Worm (Caenorhabditis elegans): ENCODE results near the gene F56D1.1.

F56D1.1 gene

DNA sequence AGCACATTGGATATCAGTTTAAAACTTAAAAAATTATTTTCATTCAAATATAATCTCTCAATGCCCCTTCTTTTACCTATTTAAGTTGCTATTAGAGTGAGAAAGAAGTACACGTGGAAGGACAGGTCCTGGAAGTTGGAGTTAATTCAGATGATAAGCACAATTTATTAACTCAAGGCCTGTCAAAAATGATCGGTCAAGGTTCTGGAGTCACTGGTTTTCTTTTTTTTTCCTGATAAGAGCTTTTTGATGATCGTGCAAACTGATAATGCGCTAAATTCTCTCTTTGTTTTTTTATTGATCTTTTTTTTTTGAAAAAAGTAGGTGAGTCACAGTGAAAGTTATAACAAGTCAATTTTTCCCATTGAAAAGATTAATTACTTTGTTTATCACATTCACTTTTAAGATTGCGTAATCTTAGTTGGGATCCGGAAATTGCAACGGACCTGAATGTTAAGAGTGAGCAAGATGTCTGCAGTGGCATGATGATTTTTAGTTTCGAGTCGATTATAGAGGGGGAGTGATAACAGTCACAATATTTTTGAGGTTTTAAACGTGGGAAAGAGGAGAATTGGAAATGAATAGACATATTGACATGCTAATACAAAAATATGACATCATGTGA is 34.2 kb downstream of the F56D1.1 start:
- TF ChIP-seq npax-4 (tag; optimal IDR thresholded peaks at IDR 0.05): no peak
- no peak for TF ChIP-seq Y22D7AL.16 (tag; optimal IDR thresholded peaks at IDR 0.05)
- peak; percentile 81 for TF ChIP-seq elt-2 (tag; optimal IDR thresholded peaks at IDR 0.05)
- TF ChIP-seq nfya-1 (tag; optimal IDR thresholded peaks at IDR 0.05): no peak
- TF ChIP-seq mec-3 (tag; optimal IDR thresholded peaks at IDR 0.05; ENCODE audit: borderline replicate concordance): no peak

DNA sequence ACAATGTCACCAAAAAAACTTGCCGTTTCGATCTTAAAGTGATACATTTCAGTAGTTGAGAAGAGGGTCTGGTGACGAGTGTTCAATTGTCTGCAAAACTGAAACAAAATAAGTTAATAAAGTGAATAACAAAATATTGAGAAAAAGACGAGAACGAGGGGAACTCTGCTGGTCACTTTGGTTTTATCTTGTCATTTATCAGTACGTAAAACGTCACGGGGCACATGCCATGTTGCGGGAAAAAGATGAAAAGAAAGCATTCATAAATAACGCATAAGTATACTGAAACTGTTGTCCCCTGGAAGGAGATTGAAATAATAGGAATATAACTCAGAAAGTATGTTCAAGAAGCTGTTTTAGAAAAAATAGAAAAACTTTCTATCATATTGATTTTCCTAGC is 36.4 kb downstream of the F56D1.1 start, which contains the start of gene sahd-1:
Gene sahd-1 (minus strand): TSS at position 100 of the 400 bp plus-strand sequence.
- TF ChIP-seq elt-2 (tag; optimal IDR thresholded peaks at IDR 0.05) (peak; percentile 56), C38D4.7 (GFP tag; optimal IDR thresholded peaks at IDR 0.05) (no peak)

DNA sequence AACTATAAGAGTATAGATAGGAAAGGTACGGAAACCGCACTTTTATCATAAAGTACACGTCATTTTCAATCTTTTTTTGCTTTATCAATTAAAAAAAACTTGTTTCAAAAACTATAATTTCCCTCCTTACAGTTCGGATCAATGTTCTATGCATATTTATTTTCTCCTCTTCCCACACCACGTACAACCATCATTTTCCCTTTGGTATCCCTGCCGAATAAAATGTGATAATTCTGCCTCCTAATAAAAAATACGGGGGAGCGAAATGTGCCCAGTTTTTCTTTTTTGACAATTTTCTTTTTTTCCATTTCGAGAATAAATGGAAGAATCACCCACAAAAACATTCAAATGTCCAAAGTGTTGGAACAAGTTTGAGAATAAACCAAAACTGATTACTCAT is 37.1 kb downstream of the F56D1.1 start, which contains the start of gene ZK177.3:
Gene ZK177.3 (plus strand): TSS at position 301 of the 400 bp plus-strand sequence.
- TF ChIP-seq ceh-22 (tag; optimal IDR thresholded peaks at IDR 0.05) (no peak), ceh-45 (GFP tag; IDR thresholded peaks at IDR 0.05) (no peak), ceh-6 (GFP tag; optimal IDR thresholded peaks at IDR 0.05) (no peak), unc-3 (GFP tag; conservative IDR thresholded peaks at IDR 0.05) (no peak), unc-3 (tag; optimal IDR thresholded peaks at IDR 0.05) (no peak), pat-9 (tag; optimal IDR thresholded peaks at IDR 0.05) (no peak), dve-1 (tag; optimal IDR thresholded peaks at IDR 0.05) (no peak), hlh-6 (tag; optimal IDR thresholded peaks at IDR 0.05) (no peak), fkh-6 (tag; optimal IDR thresholded peaks at IDR 0.05) (no peak), T23F11.4 (GFP tag; optimal IDR thresholded peaks at IDR 0.05) (no peak), hlh-30 (tag; optimal IDR thresholded peaks at IDR 0.05; ENCODE audit: insufficient read depth) (no peak), ztf-16 (tag; optimal IDR thresholded peaks at IDR 0.05) (no peak), nhr-232 (tag; optimal IDR thresholded peaks at IDR 0.05) (no peak), ceh-19 (GFP tag; optimal IDR thresholded peaks at IDR 0.05) (no peak), C38D4.7 (GFP tag; optimal IDR thresholded peaks at IDR 0.05) (no peak), syd-9 (tag; optimal IDR thresholded peaks at IDR 0.05) (no peak)

DNA sequence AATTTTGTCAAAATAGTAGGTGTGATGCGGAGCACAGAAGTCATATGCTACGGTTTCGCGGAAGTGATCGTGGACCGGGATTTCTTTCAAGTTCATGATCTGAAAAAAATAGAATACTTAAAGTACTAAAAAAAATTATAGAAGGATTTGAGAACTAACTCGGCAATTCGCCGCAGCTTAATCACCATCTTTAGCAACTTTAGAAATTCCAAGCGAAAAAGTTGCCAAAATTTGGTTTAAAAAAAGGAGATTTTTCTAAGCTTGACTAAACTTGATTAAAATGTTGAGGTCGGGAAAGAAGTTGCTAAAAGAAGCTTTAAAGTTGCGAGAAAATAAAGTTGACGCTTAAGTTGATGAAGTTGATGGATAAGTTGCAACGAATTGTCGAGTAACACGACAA is 39.2 kb downstream of the F56D1.1 start, which contains the start of gene ZK177.9:
Gene ZK177.9 (minus strand): TSS at position 101 of the 400 bp plus-strand sequence.
- TF ChIP-seq lim-6 (tag; optimal IDR thresholded peaks at IDR 0.05): no peak
- TF ChIP-seq pax-1 (tag; optimal IDR thresholded peaks at IDR 0.05): no peak
- no peak for TF ChIP-seq tbx-2 (tag; optimal IDR thresholded peaks at IDR 0.05)
- TF ChIP-seq ama-1 (optimal IDR thresholded peaks at IDR 0.05): no peak
- no peak for TF ChIP-seq madf-2 (tag; optimal IDR thresholded peaks at IDR 0.05)
- no peak for TF ChIP-seq ceh-34 (tag; optimal IDR thresholded peaks at IDR 0.05)

DNA sequence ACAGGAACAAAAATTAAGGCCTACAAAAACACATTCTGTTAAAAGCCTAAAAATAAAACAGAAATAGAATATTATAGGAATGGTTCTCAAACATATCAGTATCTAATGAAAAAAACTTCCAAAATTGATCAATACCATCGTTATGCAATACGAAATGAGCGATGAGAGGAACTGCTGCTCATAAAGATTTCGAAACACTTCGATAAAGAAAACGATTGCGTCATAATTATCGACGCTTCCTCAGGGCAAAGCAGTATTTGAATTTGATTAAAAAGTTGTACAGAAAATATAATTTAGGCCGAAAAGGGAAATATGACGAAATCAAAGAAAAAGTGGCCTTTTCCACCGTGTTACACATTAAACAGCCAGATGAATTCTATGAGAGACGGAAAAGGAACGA is 39.6 kb downstream of the F56D1.1 start:
- no peak for TF ChIP-seq nfya-1 (tag; optimal IDR thresholded peaks at IDR 0.05)
- TF ChIP-seq Y22D7AL.16 (tag; optimal IDR thresholded peaks at IDR 0.05): no peak
- TF ChIP-seq K09A11.1 (tag; optimal IDR thresholded peaks at IDR 0.05; ENCODE audit: insufficient read depth): no peak
- TF ChIP-seq hlh-30 (tag; optimal IDR thresholded peaks at IDR 0.05; ENCODE audit: insufficient read depth): no peak
- no peak for TF ChIP-seq unc-42 (tag; optimal IDR thresholded peaks at IDR 0.05)
- TF ChIP-seq ceh-30 (tag; optimal IDR thresholded peaks at IDR 0.05): no peak
- TF ChIP-seq ttx-3 (tag; optimal IDR thresholded peaks at IDR 0.05): no peak
- TF ChIP-seq fkh-6 (tag; optimal IDR thresholded peaks at IDR 0.05): no peak
- no peak for TF ChIP-seq pax-1 (tag; optimal IDR thresholded peaks at IDR 0.05)
- TF ChIP-seq gmeb-2 (tag; optimal IDR thresholded peaks at IDR 0.05): no peak
- no peak for TF ChIP-seq ceh-48 (tag; optimal IDR thresholded peaks at IDR 0.05)
- TF ChIP-seq lim-6 (tag; optimal IDR thresholded peaks at IDR 0.05): no peak
